Worm (Caenorhabditis elegans) whole organism, young adult: ENCODE results near the gene srw-62.

Source experiments
- B0261.1 ChIP-seq: sonication (generic microtip); optimal IDR thresholded peaks from 2 replicates; lab custom pipeline; 2016; ENCODE audit warnings: mild to moderate bottlenecking, missing genetic modification characterization, moderate library complexity, missing compliant biosample characterization
- F57C9.4 ChIP-seq: sonication (generic microtip); optimal IDR thresholded peaks from 2 replicates; lab custom pipeline; 2017; ENCODE audit warnings: mild to moderate bottlenecking, missing genetic modification characterization, missing compliant biosample characterization
- Y56A3A.18 ChIP-seq: fragments of 200-800 bp; sonication (Bioruptor generic); IDR thresholded peaks from 2 replicates; pipeline ENCODE4 v1.3.6; 2022; ENCODE audit warnings: missing genetic modification reagents, missing genetic modification characterization, missing compliant biosample characterization
- Y79H2A.3 ChIP-seq: fragments of 200-800 bp; sonication (Bioruptor generic); conservative IDR thresholded peaks from 2 replicates; pipeline ENCODE4 v1.3.6; 2022; ENCODE audit warnings: missing genetic modification reagents, missing genetic modification characterization, missing compliant biosample characterization
- ama-1 ChIP-seq, 3 experiments: fragments of 150-350 bp in 1 of 3; sonication (generic microtip) in 2 of 3; optimal IDR thresholded peaks; 2 replicates each; lab custom pipeline; 2014 to 2018; ENCODE audit warnings: missing biosample characterization in 2 of 3, missing genetic modification characterization in 2 of 3, missing genetic modification reagents in 2 of 3
- aptf-2 ChIP-seq: fragments of 200-800 bp; sonication (Bioruptor generic); conservative IDR thresholded peaks from 2 replicates; pipeline ENCODE4 v1.3.6; 2022; ENCODE audit warnings: missing genetic modification reagents, missing genetic modification characterization, missing compliant biosample characterization
- attf-5 ChIP-seq: fragments of 200-800 bp; sonication (Bioruptor generic); optimal IDR thresholded peaks from 2 replicates; lab custom pipeline; 2018; ENCODE audit warnings: mild to moderate bottlenecking, missing genetic modification characterization, missing compliant biosample characterization
- bed-1 ChIP-seq: fragments of 200-800 bp; sonication (Bioruptor generic); IDR thresholded peaks from 2 replicates; pipeline ENCODE4 v1.3.6; 2022; ENCODE audit warnings: missing genetic modification reagents, missing genetic modification characterization, missing compliant biosample characterization
- cebp-1 ChIP-seq, 2 experiments: fragments of 200-800 bp in 1 of 2; sonication (Bioruptor generic) in 1 of 2; sonication (generic microtip) in 1 of 2; IDR thresholded peaks in 1 of 2; optimal IDR thresholded peaks in 1 of 2; 2 replicates each; pipeline versions ENCODE4 v1.3.6 to Lab custom; 2017 to 2022; ENCODE audit warnings: missing compliant biosample characterization in 2 of 2, missing genetic modification characterization in 2 of 2, mild to moderate bottlenecking in 1 of 2, missing genetic modification reagents in 1 of 2, moderate library complexity in 1 of 2
- ceh-100 ChIP-seq: fragments of 200-800 bp; sonication (Bioruptor generic); IDR thresholded peaks from 2 replicates; pipeline ENCODE4 v1.3.6; 2022; ENCODE audit warnings: missing genetic modification reagents, missing genetic modification characterization, missing compliant biosample characterization
- ceh-58 ChIP-seq: fragments of 200-800 bp; sonication (Bioruptor generic); IDR thresholded peaks from 2 replicates; pipeline ENCODE4 v1.3.6; 2022; ENCODE audit warnings: missing genetic modification characterization, missing compliant biosample characterization
- dox-1 ChIP-seq: fragments of 200-800 bp; sonication (Bioruptor generic); IDR thresholded peaks from 2 replicates; pipeline ENCODE4 v1.3.6; 2022; ENCODE audit warnings: missing genetic modification reagents, missing genetic modification characterization, missing compliant biosample characterization
- dpff-1 ChIP-seq: sonication (generic microtip); optimal IDR thresholded peaks from 2 replicates; lab custom pipeline; 2017; ENCODE audit warnings: mild to moderate bottlenecking, missing genetic modification characterization, missing compliant biosample characterization
- efl-1 ChIP-seq: fragments of 150-350 bp; optimal IDR thresholded peaks from 2 replicates; lab custom pipeline; 2014; ENCODE audit warnings: missing biosample characterization, missing genetic modification reagents, missing genetic modification characterization
- gei-17 ChIP-seq: fragments of 200-800 bp; sonication (Bioruptor generic); optimal IDR thresholded peaks from 2 replicates; lab custom pipeline; 2018; ENCODE audit warnings: mild to moderate bottlenecking, missing genetic modification characterization, missing compliant biosample characterization
- hmg-1.2 ChIP-seq: fragments of 200-800 bp; sonication (Bioruptor generic); IDR thresholded peaks from 2 replicates; pipeline ENCODE4 v1.3.6; 2022; ENCODE audit warnings: missing genetic modification reagents, missing genetic modification characterization, missing compliant biosample characterization
- hmg-20 ChIP-seq: fragments of 200-800 bp; sonication (Bioruptor generic); IDR thresholded peaks from 2 replicates; pipeline ENCODE4 v1.3.6; 2022; ENCODE audit warnings: missing genetic modification reagents, missing genetic modification characterization, missing compliant biosample characterization
- let-607 ChIP-seq, 2 experiments: fragments of 200-800 bp in 1 of 2; sonication (Bioruptor generic) in 1 of 2; sonication (generic microtip) in 1 of 2; optimal IDR thresholded peaks; 2 replicates each; lab custom pipeline; 2016 to 2018; ENCODE audit warnings: mild to moderate bottlenecking in 2 of 2, missing compliant biosample characterization in 2 of 2, missing genetic modification characterization in 2 of 2, moderate library complexity in 2 of 2, missing genotype in 1 of 2
- lin-54 ChIP-seq: fragments of 200-800 bp; sonication (Bioruptor generic); optimal IDR thresholded peaks from 2 replicates; lab custom pipeline; 2018; ENCODE audit warnings: mild to moderate bottlenecking, missing genetic modification characterization, missing compliant biosample characterization
- lsl-1 ChIP-seq: fragments of 200-800 bp; sonication (Bioruptor generic); optimal IDR thresholded peaks from 2 replicates; lab custom pipeline; 2018; ENCODE audit warnings: mild to moderate bottlenecking, missing genetic modification characterization, moderate library complexity, missing compliant biosample characterization
- madf-3 ChIP-seq: fragments of 200-800 bp; sonication (Bioruptor generic); IDR thresholded peaks from 2 replicates; pipeline ENCODE4 v1.3.6; 2022; ENCODE audit warnings: missing genetic modification reagents, missing genetic modification characterization, missing compliant biosample characterization
- madf-6 ChIP-seq: fragments of 200-800 bp; sonication (Bioruptor generic); IDR thresholded peaks from 2 replicates; pipeline ENCODE4 v1.3.6; 2022; ENCODE audit warnings: missing genetic modification reagents, missing genetic modification characterization, missing compliant biosample characterization
- nfya-2 ChIP-seq: fragments of 200-800 bp; sonication (Bioruptor generic); IDR thresholded peaks from 2 replicates; pipeline ENCODE4 v1.3.6; 2022; ENCODE audit warnings: missing genetic modification reagents, missing genetic modification characterization, missing compliant biosample characterization
- nhr-27 ChIP-seq: fragments of 200-800 bp; sonication (Bioruptor generic); optimal IDR thresholded peaks from 2 replicates; lab custom pipeline; 2018; ENCODE audit warnings: mild to moderate bottlenecking, missing genetic modification characterization, moderate library complexity, missing compliant biosample characterization
- nhr-80 ChIP-seq: sonication (generic microtip); optimal IDR thresholded peaks from 2 replicates; lab custom pipeline; 2016; ENCODE audit warnings: missing genetic modification characterization, missing compliant biosample characterization
- pbrm-1 ChIP-seq: fragments of 200-800 bp; sonication (Bioruptor generic); IDR thresholded peaks from 2 replicates; pipeline ENCODE4 v1.3.6; 2022; ENCODE audit warnings: missing genetic modification reagents, missing genetic modification characterization, missing compliant biosample characterization
- rpc-1 ChIP-seq, 2 experiments: fragments of 150-350 bp in 1 of 2; sonication (generic microtip) in 1 of 2; optimal IDR thresholded peaks; 2 replicates each; lab custom pipeline; 2014 to 2018; ENCODE audit warnings: missing biosample characterization in 1 of 2, missing genetic modification characterization in 1 of 2, missing genetic modification reagents in 1 of 2, missing genotype in 1 of 2
- tlf-1 ChIP-seq: fragments of 200-800 bp; sonication (Bioruptor generic); optimal IDR thresholded peaks from 2 replicates; lab custom pipeline; 2018; ENCODE audit warnings: mild to moderate bottlenecking, missing genetic modification characterization, missing compliant biosample characterization
- unc-62 ChIP-seq: fragments of 150-350 bp; optimal IDR thresholded peaks from 2 replicates; lab custom pipeline; 2014; ENCODE audit warnings: missing biosample characterization, missing genetic modification reagents, missing genetic modification characterization
- zfh-2 ChIP-seq: fragments of 200-800 bp; sonication (Bioruptor generic); conservative IDR thresholded peaks from 2 replicates; pipeline ENCODE4 v1.3.6; 2022; ENCODE audit warnings: missing genetic modification reagents, missing genetic modification characterization, missing compliant biosample characterization
- ztf-18 ChIP-seq: sonication (generic microtip); optimal IDR thresholded peaks from 2 replicates; lab custom pipeline; 2016; ENCODE audit warnings: missing genotype, mild to moderate bottlenecking, missing genetic modification characterization, missing compliant biosample characterization
- ztf-3 ChIP-seq: fragments of 200-800 bp; sonication (Bioruptor generic); optimal IDR thresholded peaks from 2 replicates; lab custom pipeline; 2018; ENCODE audit warnings: mild to moderate bottlenecking, missing genetic modification characterization, missing compliant biosample characterization

Gene srw-62

ce11 chrII:7810869-7811543, 14.2 kb upstream of the srw-62 start, which contains the start of gene cki-1:
Gene cki-1, plus strand, starts transcription at chrII:7811240.
- TF ChIP-seq tlf-1 (GFP tag; lab: Kevin White, UChicago) (no peak), zfh-2 (GFP tag; lab: Robert Waterston, UW) (peak; percentile 42; the same call in 1 of the 2 replicates)

- no peak for TF ChIP-seq ceh-58
- TF ChIP-seq Y56A3A.18 (GFP tag; lab: Robert Waterston, UW), result 0 out of 2 replicates have a peak, but pooled peaks have one; percentile 19
- TF ChIP-seq bed-1 (GFP tag; lab: Robert Waterston, UW), result no peak
- TF ChIP-seq ceh-100, result no peak
- no peak for TF ChIP-seq aptf-2 (GFP tag; lab: Robert Waterston, UW)
These were observed 12.9 kb upstream of the srw-62 start for ce11 chrII:7812332-7812731.

ce11 chrII:7813237-7813636, 12.0 kb upstream of the srw-62 start:
- TF ChIP-seq Y56A3A.18 (GFP tag; lab: Robert Waterston, UW) (no peak), nhr-80 (tag; lab: Kevin White, UChicago) (no peak), madf-6 (GFP tag; lab: Robert Waterston, UW) (no peak), ama-1 (optimal IDR thresholded peaks at IDR 0.05; lab: Kevin White, UChicago) (no peak), ama-1 (GFP tag; optimal IDR thresholded peaks at IDR 0.05; lab: Kevin White, UChicago) (no peak), cebp-1 (GFP tag; IDR thresholded peaks at IDR 0.05; lab: Robert Waterston, UW) (no peak), cebp-1 (tag; optimal IDR thresholded peaks at IDR 0.05; lab: Kevin White, UChicago) (no peak), attf-5 (GFP tag; lab: Kevin White, UChicago) (no peak), F57C9.4 (tag; lab: Kevin White, UChicago) (no peak), hmg-1.2 (GFP tag; lab: Robert Waterston, UW) (no peak), ztf-18 (no peak), gei-17 (no peak)

ce11 chrII:7813645-7814044, 11.6 kb upstream of the srw-62 start:
- TF ChIP-seq lsl-1 (GFP tag; lab: Kevin White, UChicago) (no peak), nhr-80 (tag; lab: Kevin White, UChicago) (peak; percentile 34)

- TF ChIP-seq dpff-1 (tag; lab: Kevin White, UChicago), result no peak
- no peak for TF ChIP-seq nhr-27 (tag; lab: Kevin White, UChicago)
- no peak for TF ChIP-seq B0261.1 (tag; lab: Kevin White, UChicago)
- TF ChIP-seq ztf-3 (GFP tag; lab: Kevin White, UChicago), result no peak
- no peak for TF ChIP-seq lin-54 (GFP tag; lab: Kevin White, UChicago)
- TF ChIP-seq Y56A3A.18 (GFP tag; lab: Robert Waterston, UW), result no peak
- no peak for TF ChIP-seq Y79H2A.3 (GFP tag; lab: Robert Waterston, UW)
- TF ChIP-seq nfya-2 (GFP tag; lab: Robert Waterston, UW), result no peak
- TF ChIP-seq efl-1 (GFP tag; lab: Kevin White, UChicago), result no peak
- no peak for TF ChIP-seq hmg-20
- no peak for TF ChIP-seq madf-3 (GFP tag; lab: Robert Waterston, UW)
These were observed 11.0 kb upstream of the srw-62 start for ce11 chrII:7814215-7814614.

- TF ChIP-seq pbrm-1 (no peak), cebp-1 (GFP tag; IDR thresholded peaks at IDR 0.05; lab: Robert Waterston, UW) (no peak), cebp-1 (tag; optimal IDR thresholded peaks at IDR 0.05; lab: Kevin White, UChicago) (peak; percentile 17), let-607 (tag; optimal IDR thresholded peaks at IDR 0.05; lab: Kevin White, UChicago) (peak in 1 of 2 experiments; percentile 17), dox-1 (GFP tag; lab: Robert Waterston, UW) (peak; percentile 6; the same call in 1 of the 2 replicates), nhr-80 (tag; lab: Kevin White, UChicago) (peak; percentile 84), unc-62 (peak; percentile 97), rpc-1 (optimal IDR thresholded peaks at IDR 0.05; lab: Kevin White, UChicago) (no peak), rpc-1 (tag; optimal IDR thresholded peaks at IDR 0.05; lab: Kevin White, UChicago) (no peak)
- TF ChIP-seq, all 124 proteins: peak for 5
These were observed 10.3 kb upstream of the srw-62 start for ce11 chrII:7814915-7815314.
